Fruit fly (Drosophila melanogaster): ENCODE measurements around the gene CG2186.
A peak's percentile ranks its signal among the peaks of the same experiment; 100 is the strongest.

CG2186 gene

DNA sequence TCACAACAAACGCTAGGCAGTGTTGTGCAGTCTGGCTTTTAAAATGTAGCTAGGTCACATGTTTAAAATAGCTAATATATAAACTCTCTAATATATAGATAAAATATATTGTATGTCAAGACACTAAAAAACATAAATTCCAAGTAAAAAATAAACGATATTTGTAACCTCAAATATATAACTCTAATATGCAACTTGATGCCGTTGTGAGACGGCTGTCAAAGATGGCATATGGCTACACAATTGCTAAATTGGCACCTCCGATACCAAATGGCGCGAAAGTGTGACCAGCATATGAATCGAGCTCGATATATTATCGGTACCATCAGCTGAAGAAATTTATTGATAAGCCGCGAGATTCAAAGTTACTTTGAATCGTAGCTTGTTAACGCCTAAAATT lies 41.8 kb downstream of the CG2186 start, which contains the start of gene CG1582 (continued):
- TF ChIP-seq knrl (GFP tag; IDR thresholded peaks at IDR 0.05; ENCODE audit: partially characterized antibody): peak; percentile 27; the same call in 1 of the 3 replicates
- no peak for TF ChIP-seq Sox100B (GFP tag; optimal IDR thresholded peaks at IDR 0.05)
- peak; percentile 38 for TF ChIP-seq CG30403 (GFP tag; optimal IDR thresholded peaks at IDR 0.05)
- TF ChIP-seq Ssrp (tag; optimal IDR thresholded peaks at IDR 0.05): peak; percentile 10
- TF ChIP-seq lbe (GFP tag; optimal IDR thresholded peaks at IDR 0.05): no peak
- TF ChIP-seq Sox102F (GFP tag; optimal IDR thresholded peaks at IDR 0.05): no peak
- TF ChIP-seq CG2116 (GFP tag; optimal IDR thresholded peaks at IDR 0.05): peak; percentile 66
- TF ChIP-seq bab2 (GFP tag; optimal IDR thresholded peaks at IDR 0.05): no peak
- TF ChIP-seq CG9797 (GFP tag; optimal IDR thresholded peaks at IDR 0.05): peak; percentile 79
- TF ChIP-seq stwl (tag; optimal IDR thresholded peaks at IDR 0.05): peak; percentile 33
- peak; percentile 14 for TF ChIP-seq YL-1 (GFP tag; optimal IDR thresholded peaks at IDR 0.05)
- no peak for TF ChIP-seq ems (GFP tag; optimal IDR thresholded peaks at IDR 0.05)
- no peak for TF ChIP-seq CG7963 (GFP tag; IDR thresholded peaks at IDR 0.05; ENCODE audit: partially characterized antibody)
- peak; percentile 24 for TF ChIP-seq bcd (GFP tag; optimal IDR thresholded peaks at IDR 0.05)
- TF ChIP-seq CG8765 (GFP tag; IDR thresholded peaks at IDR 0.05): no peak
- TF ChIP-seq Dll (GFP tag; IDR thresholded peaks at IDR 0.05; ENCODE audit: partially characterized antibody): no peak
- no peak for TF ChIP-seq CG31224 (GFP tag; IDR thresholded peaks at IDR 0.05)
- TF ChIP-seq CG17829 (tag; optimal IDR thresholded peaks at IDR 0.05): peak; percentile 38
- no peak for TF ChIP-seq CG7839 (tag; optimal IDR thresholded peaks at IDR 0.05)
- peak; percentile 94 for TF ChIP-seq row (GFP tag; IDR thresholded peaks at IDR 0.05)
- TF ChIP-seq B-H1 (GFP tag; IDR thresholded peaks at IDR 0.05): no peak
- peak; percentile 78 for TF ChIP-seq MBD-R2 (GFP tag; IDR thresholded peaks at IDR 0.05)
- peak; percentile 10 for TF ChIP-seq lab (GFP tag; optimal IDR thresholded peaks at IDR 0.05)
- TF ChIP-seq CG15696 (tag; optimal IDR thresholded peaks at IDR 0.05): peak; percentile 25
- TF ChIP-seq Meics (GFP tag; optimal IDR thresholded peaks at IDR 0.05): no peak
- no peak for TF ChIP-seq CG1832 (GFP tag; optimal IDR thresholded peaks at IDR 0.05)
- no peak for TF ChIP-seq caup (GFP tag; optimal IDR thresholded peaks at IDR 0.05; ENCODE audit: severe bottlenecking)
- no peak for TF ChIP-seq CG8281 (tag; optimal IDR thresholded peaks at IDR 0.05)
- TF ChIP-seq gfzf (GFP tag; optimal IDR thresholded peaks at IDR 0.05): peak; percentile 50
- peak; percentile 51 for TF ChIP-seq Med (GFP tag)
- TF ChIP-seq CG33557 (GFP tag; optimal IDR thresholded peaks at IDR 0.05): peak; percentile 24
- no peak for TF ChIP-seq Poxn (GFP tag; IDR thresholded peaks at IDR 0.05)
- no peak for TF ChIP-seq ap (GFP tag; IDR thresholded peaks at IDR 0.05)
- TF ChIP-seq Dek (tag; optimal IDR thresholded peaks at IDR 0.05): peak; percentile 47
- TF ChIP-seq CG4617 (GFP tag; optimal IDR thresholded peaks at IDR 0.05; ENCODE audit: borderline replicate concordance): peak; percentile 11
- TF ChIP-seq wdn (GFP tag; IDR thresholded peaks at IDR 0.05): no peak
- TF ChIP-seq bsh (GFP tag; optimal IDR thresholded peaks at IDR 0.05): no peak
- TF ChIP-seq CG8944 (GFP tag; optimal IDR thresholded peaks at IDR 0.05): no peak
- no peak for TF ChIP-seq CG6254 (GFP tag; optimal IDR thresholded peaks at IDR 0.05)
- no peak for TF ChIP-seq p53 (GFP tag; optimal IDR thresholded peaks at IDR 0.05)
- TF ChIP-seq schlank (tag; optimal IDR thresholded peaks at IDR 0.05): no peak
- TF ChIP-seq NfI (GFP tag; optimal IDR thresholded peaks at IDR 0.05): no peak
- TF ChIP-seq prd (optimal IDR thresholded peaks at IDR 0.05): no peak
- 0 out of 3 replicates have a peak, but pooled peaks have one; percentile 25 for TF ChIP-seq prd (GFP tag; IDR thresholded peaks at IDR 0.05)
- TF ChIP-seq dpn (GFP tag; optimal IDR thresholded peaks at IDR 0.05): peak in 1 of 2 experiments; percentile 23
- no peak for TF ChIP-seq fru (optimal IDR thresholded peaks at IDR 0.05)
- no peak for TF ChIP-seq zfh2 (GFP tag; optimal IDR thresholded peaks at IDR 0.05)
- 0 out of 2 replicates have a peak, but pooled peaks have one; percentile 7 for TF ChIP-seq bbx (GFP tag; IDR thresholded peaks at IDR 0.05; ENCODE audit: partially characterized antibody)
- TF ChIP-seq Dbx (GFP tag; IDR thresholded peaks at IDR 0.05): 0 out of 3 replicates have a peak, but pooled peaks have one; percentile 8
- no peak for TF ChIP-seq abd-A (tag; optimal IDR thresholded peaks at IDR 0.05)

Data from whole organism, embryonic.